Fruit fly (Drosophila melanogaster): Measurements from ENCODE around the gene rst.

- TF ChIP-seq Hnf4 (GFP tag; optimal IDR thresholded peaks at IDR 0.05) (no peak), GATAd (GFP tag; optimal IDR thresholded peaks at IDR 0.05) (no peak), tai (GFP tag; optimal IDR thresholded peaks at IDR 0.05) (no peak)
Observed at dm6 chrX:3013276-3013675, 39.6 kb upstream of the rst start.

All from whole organism, wandering third instar larva.